Fruit fly (Drosophila melanogaster): Measurements from ENCODE around the gene CG9837.
A peak's percentile ranks its signal among the peaks of the same experiment; 100 is the strongest.

dm6 chr3R:8856242-8856641, 42.9 kb upstream of the CG9837 start:
- TF ChIP-seq CG8119 (GFP tag; IDR thresholded peaks at IDR 0.05) (peak; percentile 44; the same call in 1 of the 3 replicates), cyc (GFP tag; optimal IDR thresholded peaks at IDR 0.05) (no peak), Sox102F (GFP tag; optimal IDR thresholded peaks at IDR 0.05) (no peak), Smox (GFP tag; optimal IDR thresholded peaks at IDR 0.05) (no peak)

All from whole organism, prepupa.